Fruit fly (Drosophila melanogaster) whole organism, embryonic: Measurements from ENCODE around the gene CG33631.

ENCODE experiments used
- BEAF-32 ChIP-seq: fragments of 200-800 bp; sonication (Bioruptor generic); optimal IDR thresholded peaks from 3 replicates; lab custom pipeline; 2017; ENCODE audit warnings: missing biosample characterization, missing genetic modification characterization, mild to moderate bottlenecking, moderate library complexity, missing genetic modification reagents
- Bteb2 ChIP-seq: fragments of 200-800 bp; sonication (Bioruptor generic); optimal IDR thresholded peaks from 2 replicates; lab custom pipeline; 2016; ENCODE audit warnings: missing biosample characterization, missing genetic modification characterization
- C15 ChIP-seq: fragments of 200-800 bp; sonication (Bioruptor generic); IDR thresholded peaks from 3 replicates; pipeline ENCODE4 v1.3.6; 2022; ENCODE audit warnings: missing biosample characterization, missing genetic modification characterization
- CG11085 ChIP-seq: fragments of 200-800 bp; sonication (Bioruptor generic); IDR thresholded peaks from 2 replicates; pipeline ENCODE4 v1.3.6; 2022; ENCODE audit warnings: missing biosample characterization, missing genetic modification characterization
- CG11504 ChIP-seq: fragments of 200-800 bp; sonication (Bioruptor generic); optimal IDR thresholded peaks from 3 replicates; lab custom pipeline; 2019; ENCODE audit warnings: missing biosample characterization, mild to moderate bottlenecking, missing genetic modification characterization, moderate library complexity
- CG11723 ChIP-seq: fragments of 200-800 bp; sonication (Bioruptor generic); optimal IDR thresholded peaks from 2 replicates; lab custom pipeline; 2017; ENCODE audit warnings: missing biosample characterization, mild to moderate bottlenecking, missing genetic modification characterization
- CG13775 ChIP-seq: fragments of 200-800 bp; sonication (Bioruptor generic); optimal IDR thresholded peaks from 3 replicates; lab custom pipeline; 2017; ENCODE audit warnings: missing biosample characterization, mild to moderate bottlenecking, missing genetic modification characterization
- CG15269 ChIP-seq: fragments of 200-800 bp; sonication (Bioruptor generic); optimal IDR thresholded peaks from 2 replicates; lab custom pipeline; 2018; ENCODE audit warnings: missing biosample characterization, mild to moderate bottlenecking, missing genetic modification characterization, moderate library complexity
- CG1529 ChIP-seq: fragments of 200-800 bp; sonication (Bioruptor generic); optimal IDR thresholded peaks from 3 replicates; lab custom pipeline; 2018; ENCODE audit warnings: missing biosample characterization, missing genetic modification characterization
- CG16813 ChIP-seq: fragments of 200-800 bp; sonication (Bioruptor generic); IDR thresholded peaks from 3 replicates; pipeline ENCODE4 v1.3.6; 2022; ENCODE audit warnings: missing biosample characterization, missing genetic modification characterization; ENCODE audit not compliant: partially characterized antibody
- CG32772 ChIP-seq: fragments of 200-800 bp; sonication (Bioruptor generic); IDR thresholded peaks from 2 replicates; pipeline ENCODE4 v1.3.6; 2022; ENCODE audit warnings: missing biosample characterization, missing genetic modification characterization
- CG34376 ChIP-seq: fragments of 200-800 bp; sonication (Bioruptor generic); optimal IDR thresholded peaks from 2 replicates; lab custom pipeline; 2018; ENCODE audit warnings: missing biosample characterization, mild to moderate bottlenecking, missing genetic modification characterization
- CG3726 ChIP-seq: fragments of 200-800 bp; sonication (Bioruptor generic); IDR thresholded peaks from 3 replicates; pipeline ENCODE4, ENCODE4 v1.3.6; 2022; ENCODE audit warnings: missing biosample characterization, missing genetic modification characterization
- CG42726 ChIP-seq: fragments of 200-800 bp; sonication (Bioruptor generic); IDR thresholded peaks from 2 replicates; pipeline ENCODE4 v1.3.6; 2022; ENCODE audit warnings: missing biosample characterization, missing genetic modification characterization; ENCODE audit not compliant: partially characterized antibody
- CG5245 ChIP-seq: fragments of 200-800 bp; sonication (Bioruptor generic); optimal IDR thresholded peaks from 3 replicates; lab custom pipeline; 2016; ENCODE audit warnings: missing biosample characterization, missing genetic modification characterization
- CG6254 ChIP-seq: fragments of 200-800 bp; sonication (Bioruptor generic); optimal IDR thresholded peaks from 3 replicates; lab custom pipeline; 2017; ENCODE audit warnings: mild to moderate bottlenecking, missing biosample characterization, missing genetic modification reagents, missing genetic modification characterization
- CG7839 ChIP-seq: fragments of 200-800 bp; sonication (Bioruptor generic); optimal IDR thresholded peaks from 3 replicates; lab custom pipeline; 2018; ENCODE audit warnings: missing biosample characterization, mild to moderate bottlenecking, missing genetic modification characterization, moderate library complexity
- CG8290 ChIP-seq, 3 experiments: fragments of 200-800 bp; sonication (Bioruptor generic); optimal IDR thresholded peaks; 2 replicates each; lab custom pipeline; 2016 to 2019; ENCODE audit warnings: missing biosample characterization in 3 of 3, missing genetic modification characterization in 3 of 3, mild to moderate bottlenecking in 2 of 3, moderate library complexity in 1 of 3
- CHES-1-like ChIP-seq: fragments of 200-800 bp; sonication (Bioruptor generic); optimal IDR thresholded peaks from 2 replicates; lab custom pipeline; 2016; ENCODE audit warnings: missing biosample characterization, missing genetic modification characterization
- Dek ChIP-seq: fragments of 200-800 bp; sonication (Bioruptor generic); optimal IDR thresholded peaks from 3 replicates; lab custom pipeline; 2019; ENCODE audit warnings: missing biosample characterization, mild to moderate bottlenecking, missing genetic modification characterization, moderate library complexity
- Dfd ChIP-seq, 2 experiments: fragments of >200 bp; optimal IDR thresholded peaks; 2 replicates each; lab custom pipeline; 2017; ENCODE audit warnings: missing biosample characterization in 2 of 2, missing genetic modification characterization in 2 of 2
- Gug ChIP-seq: fragments of 200-800 bp; sonication (Bioruptor generic); IDR thresholded peaks from 4 replicates; pipeline ENCODE4 v1.3.6; 2022; ENCODE audit warnings: missing biosample characterization, missing genetic modification characterization
- HLH3B ChIP-seq: fragments of 200-800 bp; sonication (Bioruptor generic); IDR thresholded peaks from 2 replicates; pipeline ENCODE4 v1.3.6; 2022; ENCODE audit warnings: missing biosample characterization, missing genetic modification characterization
- HLHmδ ChIP-seq: fragments of 200-800 bp; sonication (Bioruptor generic); optimal IDR thresholded peaks from 2 replicates; lab custom pipeline; 2018; ENCODE audit warnings: missing biosample characterization, mild to moderate bottlenecking, missing genetic modification characterization, moderate library complexity
- Hr51 ChIP-seq, 2 experiments: fragments of 200-800 bp; sonication (Bioruptor generic); optimal IDR thresholded peaks; 2 replicates in 1 of 2; 3 replicates in 1 of 2; lab custom pipeline; 2016 to 2018; ENCODE audit warnings: missing biosample characterization in 2 of 2, missing genetic modification characterization in 2 of 2, mild to moderate bottlenecking in 1 of 2, moderate library complexity in 1 of 2
- Lpt ChIP-seq: fragments of >200 bp; optimal IDR thresholded peaks from 2 replicates; lab custom pipeline; 2018; ENCODE audit warnings: missing biosample characterization, missing genetic modification characterization
- Myb ChIP-seq: fragments of 200-800 bp; sonication (Bioruptor generic); optimal IDR thresholded peaks from 2 replicates; lab custom pipeline; 2016; ENCODE audit warnings: missing biosample characterization, missing genetic modification characterization
- NC2α ChIP-seq: fragments of 200-800 bp; sonication (Bioruptor generic); optimal IDR thresholded peaks from 2 replicates; lab custom pipeline; 2016; ENCODE audit warnings: missing biosample characterization, missing genetic modification characterization
- NK7.1 ChIP-seq: fragments of 200-800 bp; sonication (Bioruptor generic); optimal IDR thresholded peaks from 3 replicates; lab custom pipeline; 2016; ENCODE audit warnings: missing biosample characterization, missing genetic modification characterization
- Pdp1 ChIP-seq, 2 experiments: fragments of 200-800 bp; sonication (Bioruptor generic); optimal IDR thresholded peaks; 3 replicates each; lab custom pipeline; 2016; ENCODE audit warnings: missing biosample characterization in 2 of 2, missing genetic modification characterization in 2 of 2, mild to moderate bottlenecking in 1 of 2, moderate library complexity in 1 of 2
- Xbp1 ChIP-seq: fragments of 200-800 bp; sonication (Bioruptor generic); optimal IDR thresholded peaks from 3 replicates; lab custom pipeline; 2016; ENCODE audit warnings: missing biosample characterization, mild to moderate bottlenecking, missing genetic modification characterization
- ara ChIP-seq: fragments of 200-800 bp; sonication (Bioruptor generic); IDR thresholded peaks from 2 replicates; pipeline ENCODE4 v1.3.6; 2022; ENCODE audit warnings: missing biosample characterization, missing genetic modification characterization
- ase ChIP-seq: fragments of 200-800 bp; sonication (Bioruptor generic); IDR thresholded peaks from 3 replicates; pipeline ENCODE4 v1.3.6; 2022; ENCODE audit warnings: missing biosample characterization, missing genetic modification characterization
- ato ChIP-seq: fragments of 200-800 bp; sonication (Bioruptor generic); IDR thresholded peaks from 2 replicates; pipeline ENCODE4 v1.3.6; 2022; ENCODE audit warnings: missing biosample characterization, missing genetic modification characterization; ENCODE audit not compliant: partially characterized antibody
- bbx ChIP-seq: fragments of 200-800 bp; sonication (Bioruptor generic); IDR thresholded peaks from 2 replicates; pipeline ENCODE4 v1.3.6; 2022; ENCODE audit warnings: missing biosample characterization, missing genetic modification characterization; ENCODE audit not compliant: partially characterized antibody
- dysf ChIP-seq: fragments of 200-800 bp; sonication (Bioruptor generic); IDR thresholded peaks from 3 replicates; pipeline ENCODE4 v1.3.6; 2022; ENCODE audit warnings: missing biosample characterization, missing genetic modification characterization
- exex ChIP-seq: fragments of 200-800 bp; sonication (Bioruptor generic); optimal IDR thresholded peaks from 4 replicates; lab custom pipeline; 2018; ENCODE audit warnings: missing biosample characterization, mild to moderate bottlenecking, missing genetic modification characterization, moderate library complexity
- ken ChIP-seq: fragments of 200-800 bp; sonication (Bioruptor generic); IDR thresholded peaks from 3 replicates; pipeline ENCODE4 v1.3.6; 2022; ENCODE audit warnings: missing biosample characterization, missing genetic modification characterization
- lab ChIP-seq: fragments of 200-800 bp; sonication (Bioruptor generic); optimal IDR thresholded peaks from 3 replicates; lab custom pipeline; 2017; ENCODE audit warnings: missing biosample characterization, missing genetic modification characterization, mild to moderate bottlenecking, moderate library complexity, missing genetic modification reagents
- lola ChIP-seq, 3 experiments: fragments of >200 bp in 2 of 3; fragments of 200-800 bp in 1 of 3; sonication (Bioruptor generic) in 1 of 3; optimal IDR thresholded peaks; 2 replicates each; lab custom pipeline; 2017 to 2019; ENCODE audit warnings: missing biosample characterization in 3 of 3, missing genetic modification characterization in 3 of 3, mild to moderate bottlenecking in 1 of 3, moderate library complexity in 1 of 3
- maf-S ChIP-seq: fragments of 200-800 bp; sonication (Bioruptor generic); optimal IDR thresholded peaks from 2 replicates; lab custom pipeline; 2016; ENCODE audit warnings: missing biosample characterization, missing genetic modification characterization
- pita ChIP-seq: fragments of 200-800 bp; sonication (Bioruptor generic); optimal IDR thresholded peaks from 2 replicates; lab custom pipeline; 2017; ENCODE audit warnings: missing biosample characterization, mild to moderate bottlenecking, missing genetic modification characterization
- pzg ChIP-seq: fragments of 200-800 bp; sonication (Bioruptor generic); optimal IDR thresholded peaks from 3 replicates; lab custom pipeline; 2018; ENCODE audit warnings: missing biosample characterization, mild to moderate bottlenecking, missing genetic modification characterization, moderate library complexity
- sens ChIP-seq: fragments of 200-800 bp; sonication (Bioruptor generic); peaks from one replicate; lab custom pipeline; 2016; ENCODE audit warnings: missing biosample characterization, missing genetic modification characterization
- seq ChIP-seq: fragments of 200-800 bp; sonication (Bioruptor generic); IDR thresholded peaks from 2 replicates; pipeline ENCODE4 v1.3.6; 2022; ENCODE audit warnings: missing biosample characterization, missing genetic modification characterization
- tio ChIP-seq: fragments of 200-800 bp; sonication (Bioruptor generic); optimal IDR thresholded peaks from 2 replicates; lab custom pipeline; 2017; ENCODE audit warnings: missing biosample characterization, missing genetic modification characterization, inconsistent platforms
- unpg ChIP-seq: fragments of 200-800 bp; sonication (Bioruptor generic); optimal IDR thresholded peaks from 3 replicates; lab custom pipeline; 2018; ENCODE audit warnings: missing biosample characterization, mild to moderate bottlenecking, missing genetic modification characterization, moderate library complexity
- vvl ChIP-seq: fragments of 200-800 bp; sonication (Bioruptor generic); IDR thresholded peaks from 2 replicates; pipeline ENCODE4 v1.3.6; 2022; ENCODE audit warnings: missing biosample characterization, missing genetic modification characterization
- zfh1 ChIP-seq: fragments of 200-800 bp; sonication (Bioruptor generic); IDR thresholded peaks from 3 replicates; pipeline ENCODE4 v1.3.6; 2022; ENCODE audit warnings: missing biosample characterization, missing genetic modification characterization

The CG33631 gene

DNA sequence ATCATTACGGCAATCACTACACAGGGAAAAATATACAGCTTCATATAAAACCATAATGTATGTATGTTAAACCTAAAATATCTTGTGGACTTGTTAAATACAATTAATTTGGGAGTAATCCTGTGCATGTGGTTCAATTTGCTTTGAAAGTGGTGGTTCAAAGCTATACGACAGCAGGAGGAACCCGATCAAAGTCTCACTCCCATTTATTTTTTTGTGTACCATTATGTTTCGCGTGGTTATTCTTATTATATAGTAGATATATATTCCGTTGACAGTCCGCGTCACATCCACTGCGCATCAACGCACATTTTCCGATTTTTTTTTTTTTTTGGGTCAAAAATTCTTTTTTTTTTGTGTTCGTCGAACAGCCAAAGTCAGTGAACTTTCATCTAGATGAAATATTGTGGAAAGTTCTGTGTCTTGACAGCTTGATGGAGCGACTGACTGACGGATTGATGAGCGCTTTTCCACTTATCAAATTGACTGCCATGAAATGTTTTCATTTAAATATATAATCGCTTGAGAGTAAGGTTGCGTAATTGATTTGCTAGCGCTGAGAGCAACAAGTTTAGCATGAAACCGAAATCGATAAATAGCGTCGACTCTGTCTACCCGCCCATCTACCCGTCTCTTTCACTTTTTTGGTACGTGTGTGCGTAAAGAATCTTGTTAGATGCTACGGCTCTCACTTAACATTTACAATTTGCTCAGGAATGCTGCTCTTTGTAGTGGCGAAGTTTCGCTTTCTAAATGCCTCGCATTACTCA is 30.7 kb upstream of the CG33631 start (continued):
- TF ChIP-seq CG3726 (GFP tag; lab: Robert Waterston, UW) (no peak), CG6254 (GFP tag; lab: Kevin White, UChicago) (no peak), NK7.1 (GFP tag; lab: Kevin White, UChicago) (no peak), seq (GFP tag; lab: Robert Waterston, UW) (no peak), CG1529 (GFP tag; lab: Kevin White, UChicago) (no peak), unpg (peak; percentile 30), CG5245 (GFP tag; lab: Kevin White, UChicago) (no peak), Hr51 (GFP tag; optimal IDR thresholded peaks at IDR 0.05; lab: Kevin White, UChicago) (peak in 1 of 2 experiments; percentile 47), ase (GFP tag; lab: Robert Waterston, UW) (no peak), CG7839 (tag; lab: Kevin White, UChicago) (peak; percentile 24), Gug (GFP tag; lab: Robert Waterston, UW) (no peak), C15 (no peak), Bteb2 (GFP tag; lab: Kevin White, UChicago) (no peak), Dfd (GFP tag; optimal IDR thresholded peaks at IDR 0.05; lab: Kevin White, UChicago) (no peak), ato (GFP tag; lab: Robert Waterston, UW) (no peak), tio (GFP tag; lab: Kevin White, UChicago) (no peak), sens (GFP tag; lab: Kevin White, UChicago) (peak; percentile 86), Xbp1 (GFP tag; lab: Kevin White, UChicago) (no peak), exex (no peak), BEAF-32 (GFP tag; lab: Kevin White, UChicago) (no peak), HLH3B (GFP tag; lab: Robert Waterston, UW) (no peak), NC2α (GFP tag; lab: Kevin White, UChicago) (no peak), CG13775 (no peak), CG15269 (tag; lab: Kevin White, UChicago) (peak; percentile 12), dysf (GFP tag; lab: Robert Waterston, UW) (peak; percentile 44; the same call in 1 of the 3 replicates), CG8290 (GFP tag; optimal IDR thresholded peaks at IDR 0.05; lab: Kevin White, UChicago) (no peak), CG8290 (tag; optimal IDR thresholded peaks at IDR 0.05; lab: Kevin White, UChicago) (peak in 1 of 2 experiments; percentile 11), pita (GFP tag; lab: Kevin White, UChicago) (no peak), lola (GFP tag; optimal IDR thresholded peaks at IDR 0.05; lab: Kevin White, UChicago) (no peak), CG42726 (no peak), ara (GFP tag; lab: Robert Waterston, UW) (no peak), CG16813 (no peak), zfh1 (GFP tag; lab: Robert Waterston, UW) (no peak), Pdp1 (GFP tag; optimal IDR thresholded peaks at IDR 0.05; lab: Kevin White, UChicago) (peak in 1 of 2 experiments; percentile 87), Myb (no peak), CHES-1-like (GFP tag; lab: Kevin White, UChicago) (no peak), ken (GFP tag; lab: Robert Waterston, UW) (no peak), CG11504 (tag; lab: Kevin White, UChicago) (peak; percentile 30), bbx (no peak), vvl (GFP tag; lab: Robert Waterston, UW) (no peak), pzg (GFP tag; lab: Kevin White, UChicago) (no peak), Dek (tag; lab: Kevin White, UChicago) (no peak), HLHmδ (GFP tag; lab: Kevin White, UChicago) (no peak), CG34376 (no peak), CG11723 (GFP tag; lab: Kevin White, UChicago) (no peak), CG11085 (GFP tag; lab: Robert Waterston, UW) (no peak), lab (peak; percentile 30), CG32772 (no peak), Lpt (GFP tag; lab: Kevin White, UChicago) (no peak), maf-S (no peak)
